Worm (Caenorhabditis elegans): ENCODE measurements around the gene B0507.6.

ce11 chrV:8776270-8776669 is 30.3 kb downstream of the B0507.6 start, which contains the start of gene B0507.1:
- no peak for TF ChIP-seq nhr-28 (tag; optimal IDR thresholded peaks at IDR 0.05)
- no peak for TF ChIP-seq aly-2 (tag; optimal IDR thresholded peaks at IDR 0.05)
- TF ChIP-seq tlp-1 (tag; optimal IDR thresholded peaks at IDR 0.05) = no peak
- no peak for TF ChIP-seq Y116A8C.19 (tag; optimal IDR thresholded peaks at IDR 0.05; ENCODE audit: borderline replicate concordance)
- TF ChIP-seq nhr-11 (tag; optimal IDR thresholded peaks at IDR 0.05) = no peak
- no peak for TF ChIP-seq unc-62 (GFP tag; optimal IDR thresholded peaks at IDR 0.05)
- no peak for TF ChIP-seq tbx-2 (tag; optimal IDR thresholded peaks at IDR 0.05)
- TF ChIP-seq nhr-12 (tag; optimal IDR thresholded peaks at IDR 0.05) = no peak
- TF ChIP-seq blmp-1 (tag; optimal IDR thresholded peaks at IDR 0.05) = no peak
- no peak for TF ChIP-seq fos-1 (tag; optimal IDR thresholded peaks at IDR 0.05)

All from whole organism, L1 larva.